Fruit fly (Drosophila melanogaster) whole organism, prepupa: Measurements from ENCODE around the gene Afti.

Experiments
- CG10631 ChIP-seq: fragments of 200-800 bp; sonication (Bioruptor generic); optimal IDR thresholded peaks from 2 replicates; lab custom pipeline; 2016; ENCODE audit warnings: missing biosample characterization, missing genetic modification characterization
- CG11294 ChIP-seq: fragments of 200-800 bp; sonication (Bioruptor generic); IDR thresholded peaks from 2 replicates; pipeline ENCODE4 v1.3.6; 2022; ENCODE audit warnings: missing biosample characterization, missing genetic modification characterization
- CG11762 ChIP-seq: fragments of 200-800 bp; sonication (Bioruptor generic); optimal IDR thresholded peaks from 3 replicates; lab custom pipeline; 2016; ENCODE audit warnings: missing biosample characterization, missing genetic modification characterization; ENCODE audit not compliant: insufficient read depth
- CG11902 ChIP-seq: fragments of 200-800 bp; sonication (Bioruptor generic); optimal IDR thresholded peaks from 3 replicates; lab custom pipeline; 2016; ENCODE audit warnings: missing biosample characterization, missing genetic modification characterization
- CG1621 ChIP-seq: fragments of 200-800 bp; sonication (Bioruptor generic); optimal IDR thresholded peaks from 3 replicates; lab custom pipeline; 2018; ENCODE audit warnings: missing biosample characterization, mild to moderate bottlenecking, missing genetic modification characterization
- CG16779 ChIP-seq: fragments of 200-800 bp; sonication (Bioruptor generic); optimal IDR thresholded peaks from 3 replicates; lab custom pipeline; 2017; ENCODE audit warnings: missing biosample characterization, mild to moderate bottlenecking, missing genetic modification characterization
- CG3032 ChIP-seq: fragments of 200-800 bp; optimal IDR thresholded peaks from 2 replicates; lab custom pipeline; 2019; ENCODE audit warnings: missing biosample characterization, mild to moderate bottlenecking, missing genetic modification characterization, moderate library complexity
- CG31627 ChIP-seq: fragments of 200-800 bp; sonication (Bioruptor generic); optimal IDR thresholded peaks from 3 replicates; lab custom pipeline; 2016; ENCODE audit warnings: missing biosample characterization, missing genetic modification characterization
- CG32006 ChIP-seq: fragments of 200-800 bp; sonication (Bioruptor generic); optimal IDR thresholded peaks from 3 replicates; lab custom pipeline; 2017; ENCODE audit warnings: missing biosample characterization, mild to moderate bottlenecking, missing genetic modification characterization
- CG34406 ChIP-seq: fragments of 200-800 bp; sonication (Bioruptor generic); optimal IDR thresholded peaks from 3 replicates; lab custom pipeline; 2016; ENCODE audit warnings: missing biosample characterization, missing genetic modification characterization
- CG3919 ChIP-seq: fragments of 200-800 bp; sonication (Bioruptor generic); optimal IDR thresholded peaks from 3 replicates; lab custom pipeline; 2016; ENCODE audit warnings: missing biosample characterization, missing genetic modification characterization
- CG6163 ChIP-seq: fragments of 200-800 bp; sonication (Bioruptor generic); IDR thresholded peaks from 3 replicates; pipeline ENCODE4 v1.3.6; 2022; ENCODE audit warnings: missing biosample characterization, missing genetic modification characterization
- CG6276 ChIP-seq: fragments of 200-800 bp; sonication (Bioruptor generic); optimal IDR thresholded peaks from 2 replicates; lab custom pipeline; 2017; ENCODE audit warnings: missing biosample characterization, mild to moderate bottlenecking, missing genetic modification characterization
- CG6792 ChIP-seq: fragments of 200-800 bp; sonication (Bioruptor generic); optimal IDR thresholded peaks from 3 replicates; lab custom pipeline; 2016; ENCODE audit warnings: missing biosample characterization, missing genetic modification characterization
- CG7368 ChIP-seq: fragments of 200-800 bp; sonication (Bioruptor generic); optimal IDR thresholded peaks from 3 replicates; lab custom pipeline; 2016; ENCODE audit warnings: missing biosample characterization, missing genetic modification characterization
- CG8319 ChIP-seq: fragments of 200-800 bp; sonication (Bioruptor generic); optimal IDR thresholded peaks from 3 replicates; lab custom pipeline; 2016; ENCODE audit warnings: missing biosample characterization, missing genetic modification characterization
- CG8632 ChIP-seq: fragments of 200-800 bp; sonication (Bioruptor generic); optimal IDR thresholded peaks from 3 replicates; lab custom pipeline; 2016; ENCODE audit warnings: missing biosample characterization, missing genetic modification characterization
- CG9139 ChIP-seq: fragments of 200-800 bp; sonication (Bioruptor generic); optimal IDR thresholded peaks from 3 replicates; lab custom pipeline; 2017; ENCODE audit warnings: missing biosample characterization, mild to moderate bottlenecking, missing genetic modification characterization
- Eip75B ChIP-seq: fragments of 200-800 bp; sonication (Bioruptor generic); optimal IDR thresholded peaks from 3 replicates; lab custom pipeline; 2016; ENCODE audit warnings: missing biosample characterization, missing genetic modification characterization
- Eip78C ChIP-seq: fragments of 200-800 bp; sonication (Bioruptor generic); peaks from one replicate; lab custom pipeline; 2016; ENCODE audit warnings: missing biosample characterization, missing genetic modification characterization
- Eip93F ChIP-seq: fragments of 200-800 bp; sonication (Bioruptor generic); optimal IDR thresholded peaks from 2 replicates; lab custom pipeline; 2016; ENCODE audit warnings: missing biosample characterization, mild to moderate bottlenecking, missing genetic modification characterization
- Ets21C ChIP-seq: fragments of 200-800 bp; sonication (Bioruptor generic); optimal IDR thresholded peaks from 3 replicates; lab custom pipeline; 2016; ENCODE audit warnings: missing biosample characterization, missing genetic modification characterization
- Ets96B ChIP-seq: fragments of 200-800 bp; optimal IDR thresholded peaks from 2 replicates; lab custom pipeline; 2019; ENCODE audit warnings: missing biosample characterization, mild to moderate bottlenecking, missing genetic modification characterization, moderate library complexity
- Hr38 ChIP-seq: sonication (Bioruptor generic); optimal IDR thresholded peaks from 2 replicates; lab custom pipeline; 2016; ENCODE audit warnings: missing biosample characterization, missing genetic modification characterization
- Hr39 ChIP-seq: fragments of 200-800 bp; sonication (Bioruptor generic); optimal IDR thresholded peaks from 2 replicates; lab custom pipeline; 2016; ENCODE audit warnings: missing biosample characterization, missing genetic modification characterization
- Hr4 ChIP-seq: fragments of 200-800 bp; sonication (Bioruptor generic); optimal IDR thresholded peaks from 3 replicates; lab custom pipeline; 2016; ENCODE audit warnings: missing biosample characterization, missing genetic modification characterization
- Lpt ChIP-seq: fragments of 200-800 bp; sonication (Bioruptor generic); optimal IDR thresholded peaks from 3 replicates; lab custom pipeline; 2016; ENCODE audit warnings: missing biosample characterization, missing genetic modification characterization
- Met ChIP-seq: fragments of 200-800 bp; sonication (Bioruptor generic); optimal IDR thresholded peaks from 3 replicates; lab custom pipeline; 2016; ENCODE audit warnings: missing biosample characterization, missing genetic modification characterization
- OdsH ChIP-seq: fragments of 200-800 bp; sonication (Bioruptor generic); optimal IDR thresholded peaks from 3 replicates; lab custom pipeline; 2016; ENCODE audit warnings: missing biosample characterization, missing genetic modification characterization
- Smox ChIP-seq: fragments of 200-800 bp; sonication (Bioruptor generic); optimal IDR thresholded peaks from 3 replicates; lab custom pipeline; 2016; ENCODE audit warnings: missing biosample characterization, missing genetic modification characterization
- Sox102F ChIP-seq: fragments of 200-800 bp; sonication (Bioruptor generic); optimal IDR thresholded peaks from 2 replicates; lab custom pipeline; 2016; ENCODE audit warnings: missing biosample characterization, mild to moderate bottlenecking, missing genetic modification characterization
- Sox15 ChIP-seq: fragments of 200-800 bp; sonication (Bioruptor generic); optimal IDR thresholded peaks from 3 replicates; lab custom pipeline; 2016; ENCODE audit warnings: missing biosample characterization, missing genetic modification characterization
- acj6 ChIP-seq: fragments of 200-800 bp; sonication (Bioruptor generic); optimal IDR thresholded peaks from 3 replicates; lab custom pipeline; 2016; ENCODE audit warnings: missing biosample characterization, missing genetic modification characterization
- dac ChIP-seq: fragments of 200-800 bp; sonication (Bioruptor generic); optimal IDR thresholded peaks from 2 replicates; lab custom pipeline; 2017; ENCODE audit warnings: missing biosample characterization, mild to moderate bottlenecking, missing genetic modification characterization
- dsx ChIP-seq: fragments of 200-800 bp; optimal IDR thresholded peaks from 3 replicates; lab custom pipeline; 2019; ENCODE audit warnings: missing biosample characterization, mild to moderate bottlenecking, missing genetic modification characterization, moderate library complexity; ENCODE audit not compliant: poor library complexity, severe bottlenecking
- eg ChIP-seq: fragments of 200-800 bp; sonication (Bioruptor generic); IDR thresholded peaks from 3 replicates; pipeline ENCODE4 v1.3.6; 2022; ENCODE audit warnings: missing biosample characterization, missing genetic modification characterization
- fd59A ChIP-seq: fragments of 200-800 bp; sonication (Bioruptor generic); optimal IDR thresholded peaks from 2 replicates; lab custom pipeline; 2017; ENCODE audit warnings: missing biosample characterization, mild to moderate bottlenecking, missing genetic modification characterization, missing genetic modification reagents
- fd85E ChIP-seq: fragments of 200-800 bp; sonication (Bioruptor generic); optimal IDR thresholded peaks from 3 replicates; lab custom pipeline; 2016; ENCODE audit warnings: missing biosample characterization, missing genetic modification characterization
- fkh ChIP-seq: fragments of 200-800 bp; sonication (Bioruptor generic); optimal IDR thresholded peaks from 3 replicates; lab custom pipeline; 2017; ENCODE audit warnings: missing biosample characterization, mild to moderate bottlenecking, missing genetic modification characterization, moderate library complexity
- lz ChIP-seq: fragments of 200-800 bp; sonication (Bioruptor generic); optimal IDR thresholded peaks from 3 replicates; lab custom pipeline; 2016; ENCODE audit warnings: missing biosample characterization, missing genetic modification characterization
- net ChIP-seq: fragments of 200-800 bp; sonication (Bioruptor generic); optimal IDR thresholded peaks from 3 replicates; lab custom pipeline; 2016; ENCODE audit warnings: missing biosample characterization, missing genetic modification characterization
- pdm3 ChIP-seq: fragments of 200-800 bp; sonication (Bioruptor generic); optimal IDR thresholded peaks from 3 replicates; lab custom pipeline; 2016; ENCODE audit warnings: missing biosample characterization, missing genetic modification characterization
- spab ChIP-seq: fragments of 200-800 bp; sonication (Bioruptor generic); optimal IDR thresholded peaks from 2 replicates; lab custom pipeline; 2017; ENCODE audit warnings: missing biosample characterization, mild to moderate bottlenecking, missing genetic modification characterization, missing genetic modification reagents
- ss ChIP-seq, 2 experiments: fragments of 200-800 bp; sonication (Bioruptor generic); optimal IDR thresholded peaks; 2 replicates in 1 of 2; 3 replicates in 1 of 2; lab custom pipeline; 2017 to 2018; ENCODE audit warnings: mild to moderate bottlenecking in 2 of 2, missing biosample characterization in 2 of 2, missing genetic modification characterization in 2 of 2, moderate library complexity in 1 of 2
- svp ChIP-seq: fragments of 200-800 bp; sonication (Bioruptor generic); peaks from one replicate; lab custom pipeline; 2016; ENCODE audit warnings: missing biosample characterization, missing genetic modification characterization
- topi ChIP-seq: fragments of 200-800 bp; sonication (Bioruptor generic); optimal IDR thresholded peaks from 3 replicates; lab custom pipeline; 2016; ENCODE audit warnings: missing biosample characterization, missing genetic modification characterization
- vri ChIP-seq: fragments of 200-800 bp; sonication (Bioruptor generic); optimal IDR thresholded peaks from 3 replicates; lab custom pipeline; 2016; ENCODE audit warnings: missing biosample characterization, mild to moderate bottlenecking, missing genetic modification characterization

The Afti gene

DNA sequence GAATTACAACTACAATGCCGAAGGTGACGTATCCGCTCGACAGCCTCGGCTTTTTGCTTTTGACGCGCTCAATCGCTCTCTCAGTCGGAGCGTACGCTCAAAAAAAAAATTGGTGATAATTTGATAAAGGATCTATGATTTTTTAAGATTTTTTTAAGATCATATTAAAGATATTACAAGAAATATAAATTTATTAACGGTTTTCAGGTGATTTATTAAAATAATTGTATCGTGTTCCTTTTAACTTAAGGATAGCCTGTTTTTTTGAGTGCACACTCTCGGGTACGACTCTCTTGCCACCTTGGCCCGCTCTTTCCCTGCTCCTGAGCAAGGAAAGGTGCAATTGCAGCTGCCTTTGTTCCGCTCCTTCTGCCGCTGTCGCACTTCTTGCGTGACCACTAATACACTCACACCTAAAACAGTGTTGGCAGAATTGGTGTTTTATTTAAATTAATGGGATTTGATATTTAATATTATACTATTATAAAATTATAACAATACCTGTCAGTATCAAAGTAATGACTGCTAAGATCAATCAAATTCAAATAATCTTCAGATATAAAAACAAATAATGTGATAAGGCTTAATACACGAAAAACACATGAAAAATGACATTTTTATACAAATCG lies 48.5 kb downstream of the Afti start (continued):
- peak; percentile 94 for TF ChIP-seq Met (GFP tag; lab: Kevin White, UChicago)
- TF ChIP-seq fd59A (GFP tag; lab: Kevin White, UChicago): peak; percentile 97
- TF ChIP-seq Smox (GFP tag; lab: Kevin White, UChicago): peak; percentile 92
- TF ChIP-seq dac: peak; percentile 86
- peak; percentile 97 for TF ChIP-seq CG8632
- TF ChIP-seq CG6276: peak; percentile 94
- peak; percentile 98 for TF ChIP-seq CG3032 (tag; lab: Kevin White, UChicago)
- TF ChIP-seq CG6163 (GFP tag; lab: Robert Waterston, UW): peak; percentile 98
- peak; percentile 94 for TF ChIP-seq vri (GFP tag; lab: Kevin White, UChicago)
- peak; percentile 95 for TF ChIP-seq svp (GFP tag; lab: Kevin White, UChicago)
- peak; percentile 89 for TF ChIP-seq lz (GFP tag; lab: Kevin White, UChicago)
- TF ChIP-seq net (GFP tag; lab: Kevin White, UChicago): peak; percentile 96
- peak; percentile 97 for TF ChIP-seq CG9139 (GFP tag; lab: Kevin White, UChicago)
- TF ChIP-seq CG11294 (GFP tag; lab: Robert Waterston, UW): peak; percentile 93
- peak; percentile 95 for TF ChIP-seq Sox102F (GFP tag; lab: Kevin White, UChicago)
- peak; percentile 97 for TF ChIP-seq CG32006 (GFP tag; lab: Kevin White, UChicago)
- TF ChIP-seq Hr4 (GFP tag; lab: Kevin White, UChicago): peak; percentile 94
- peak; percentile 99 for TF ChIP-seq Ets96B

DNA sequence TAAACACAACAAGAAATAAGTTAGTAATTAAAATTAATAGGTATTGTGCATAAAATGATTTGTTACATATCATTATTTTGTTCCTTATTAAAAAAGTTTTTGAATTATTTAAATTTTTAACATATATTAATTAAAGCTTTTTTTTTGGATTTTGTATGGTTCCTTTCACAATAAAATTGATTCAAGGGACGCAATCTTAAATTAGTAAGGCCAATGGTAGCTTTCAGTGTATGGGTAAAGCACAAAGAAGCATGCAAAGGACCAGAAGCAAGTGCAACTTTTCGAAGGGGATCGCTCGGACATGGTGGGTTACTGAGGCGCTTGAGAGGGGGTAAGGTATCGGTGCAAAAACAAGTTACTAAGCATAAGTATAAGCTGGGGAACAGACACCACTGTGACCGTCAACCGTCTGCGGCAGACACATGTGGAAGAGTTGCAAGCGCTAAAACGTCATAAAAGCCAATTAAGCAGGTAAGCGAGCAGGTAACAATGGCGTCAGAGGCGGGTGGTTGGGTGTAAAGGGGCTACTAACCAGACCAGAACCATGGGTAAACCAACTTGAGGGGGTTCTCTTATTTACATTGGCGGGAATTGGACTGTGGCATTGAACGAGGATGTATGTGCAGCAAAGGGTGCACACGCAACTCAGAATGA lies 50.8 kb downstream of the Afti start:
- no peak for TF ChIP-seq Sox15 (GFP tag; lab: Kevin White, UChicago)
- no peak for TF ChIP-seq Eip75B (GFP tag; lab: Kevin White, UChicago)
- no peak for TF ChIP-seq Eip78C
- TF ChIP-seq CG9139 (GFP tag; lab: Kevin White, UChicago): no peak
- peak; percentile 69 for TF ChIP-seq CG10631 (GFP tag; lab: Kevin White, UChicago)
- TF ChIP-seq ss (GFP tag; optimal IDR thresholded peaks at IDR 0.05; lab: Kevin White, UChicago): peak in 1 of 2 experiments; percentile 89
- TF ChIP-seq CG3032 (tag; lab: Kevin White, UChicago): no peak
- TF ChIP-seq CG16779 (tag; lab: Kevin White, UChicago): no peak
- no peak for TF ChIP-seq CG1621 (tag; lab: Kevin White, UChicago)
- TF ChIP-seq fd85E (GFP tag; lab: Kevin White, UChicago): no peak
- no peak for TF ChIP-seq Met (GFP tag; lab: Kevin White, UChicago)
- no peak for TF ChIP-seq CG7368
- no peak for TF ChIP-seq fkh (GFP tag; lab: Kevin White, UChicago)
- TF ChIP-seq svp (GFP tag; lab: Kevin White, UChicago): peak; percentile 74
- no peak for TF ChIP-seq Hr39 (GFP tag; lab: Kevin White, UChicago)
- peak; percentile 24 for TF ChIP-seq CG6792 (GFP tag; lab: Kevin White, UChicago)
- TF ChIP-seq Lpt (GFP tag; lab: Kevin White, UChicago): no peak
- TF ChIP-seq CG11294 (GFP tag; lab: Robert Waterston, UW): no peak
- peak; percentile 7; the same call in 1 of the 3 replicates for TF ChIP-seq CG6163 (GFP tag; lab: Robert Waterston, UW)
- TF ChIP-seq Ets21C (GFP tag; lab: Kevin White, UChicago): no peak
- TF ChIP-seq CG8319 (GFP tag; lab: Kevin White, UChicago): no peak
- TF ChIP-seq CG11762 (GFP tag; lab: Kevin White, UChicago): no peak
- no peak for TF ChIP-seq Eip93F (GFP tag; lab: Kevin White, UChicago)
- no peak for TF ChIP-seq CG32006 (GFP tag; lab: Kevin White, UChicago)
- TF ChIP-seq dac: no peak
- no peak for TF ChIP-seq pdm3 (GFP tag; lab: Kevin White, UChicago)
- TF ChIP-seq Sox102F (GFP tag; lab: Kevin White, UChicago): peak; percentile 23
- peak; percentile 70 for TF ChIP-seq dsx (GFP tag; lab: Kevin White, UChicago)
- TF ChIP-seq CG31627: no peak
- no peak for TF ChIP-seq OdsH (GFP tag; lab: Kevin White, UChicago)
- peak; percentile 53 for TF ChIP-seq CG34406
- TF ChIP-seq CG11902: no peak
- TF ChIP-seq Hr38 (GFP tag; lab: Kevin White, UChicago): no peak
- TF ChIP-seq fd59A (GFP tag; lab: Kevin White, UChicago): peak; percentile 20
- no peak for TF ChIP-seq eg (GFP tag; lab: Robert Waterston, UW)
- TF ChIP-seq Smox (GFP tag; lab: Kevin White, UChicago): no peak
- no peak for TF ChIP-seq spab (GFP tag; lab: Kevin White, UChicago)
- no peak for TF ChIP-seq topi (GFP tag; lab: Kevin White, UChicago)
- TF ChIP-seq acj6 (GFP tag; lab: Kevin White, UChicago): no peak
- TF ChIP-seq CG3919: no peak
- no peak for TF ChIP-seq net (GFP tag; lab: Kevin White, UChicago)
